Fruit fly (Drosophila melanogaster) whole organism, wandering third instar larva: Measurements from ENCODE around the gene Mpc1.
A peak's percentile ranks its signal among the peaks of the same experiment; 100 is the strongest.

Experiments
- Abd-B ChIP-seq: fragments of >200 bp; optimal IDR thresholded peaks from 2 replicates; lab custom pipeline; 2017; ENCODE audit warnings: missing biosample characterization, missing genetic modification characterization
- CG32264 ChIP-seq: fragments of 200-800 bp; sonication (Bioruptor generic); optimal IDR thresholded peaks from 2 replicates; lab custom pipeline; 2016; ENCODE audit warnings: missing biosample characterization, missing genetic modification characterization
- CG9705 ChIP-seq: fragments of 200-800 bp; sonication (Bioruptor generic); optimal IDR thresholded peaks from 2 replicates; lab custom pipeline; 2018; ENCODE audit warnings: missing biosample characterization, mild to moderate bottlenecking, missing genetic modification characterization
- CrebA ChIP-seq: fragments of 200-800 bp; sonication (Bioruptor generic); optimal IDR thresholded peaks from 2 replicates; lab custom pipeline; 2016; ENCODE audit warnings: missing biosample characterization, mild to moderate bottlenecking, missing genetic modification characterization, borderline replicate concordance
- Dfd ChIP-seq: fragments of >200 bp; optimal IDR thresholded peaks from 2 replicates; lab custom pipeline; 2017; ENCODE audit warnings: missing biosample characterization, missing genetic modification characterization
- Dif ChIP-seq: fragments of 200-275, 200-300 bp; sonication (Bioruptor generic); optimal IDR thresholded peaks from 2 replicates; lab custom pipeline; 2018; ENCODE audit warnings: missing biosample characterization, missing genetic modification characterization; ENCODE audit not compliant: partially characterized antibody
- GATAd ChIP-seq: sonication (Bioruptor generic); optimal IDR thresholded peaks from 2 replicates; lab custom pipeline; 2016; ENCODE audit warnings: missing biosample characterization, missing genetic modification characterization
- HLH106 ChIP-seq: fragments of 200-800 bp; optimal IDR thresholded peaks from 3 replicates; lab custom pipeline; 2019; ENCODE audit warnings: missing biosample characterization, mild to moderate bottlenecking, missing genetic modification characterization, moderate library complexity
- Hnf4 ChIP-seq: fragments of 200-800 bp; sonication (Bioruptor generic); optimal IDR thresholded peaks from 2 replicates; lab custom pipeline; 2016; ENCODE audit warnings: missing biosample characterization, mild to moderate bottlenecking, missing genetic modification characterization
- Hr78 ChIP-seq: fragments of >200 bp; optimal IDR thresholded peaks from 2 replicates; lab custom pipeline; 2017; ENCODE audit warnings: missing biosample characterization, missing genetic modification characterization
- Hr83 ChIP-seq: fragments of 200-300 bp; sonication (Bioruptor generic); optimal IDR thresholded peaks from 2 replicates; lab custom pipeline; 2016; ENCODE audit warnings: missing biosample characterization, mild to moderate bottlenecking, missing genetic modification characterization, moderate library complexity; ENCODE audit not compliant: poor library complexity, severe bottlenecking
- Jra ChIP-seq: sonication (Bioruptor generic); optimal IDR thresholded peaks from 2 replicates; lab custom pipeline; 2016; ENCODE audit warnings: missing biosample characterization, missing genetic modification characterization
- Mio ChIP-seq: sonication (Bioruptor generic); optimal IDR thresholded peaks from 2 replicates; lab custom pipeline; 2016; ENCODE audit warnings: missing biosample characterization, missing genetic modification characterization
- Myc ChIP-seq: fragments of >200 bp; optimal IDR thresholded peaks from 2 replicates; lab custom pipeline; 2017
- N ChIP-seq: fragments of >200 bp; optimal IDR thresholded peaks from 2 replicates; lab custom pipeline; 2018; ENCODE audit warnings: missing biosample characterization, missing external identifiers, missing genetic modification characterization
- OdsH ChIP-seq: fragments of 200-800 bp; sonication (Bioruptor generic); optimal IDR thresholded peaks from 2 replicates; lab custom pipeline; 2016; ENCODE audit warnings: missing biosample characterization, mild to moderate bottlenecking, missing genetic modification characterization
- Rel ChIP-seq, 2 experiments: fragments of 200-800 bp; sonication (Bioruptor generic) in 1 of 2; optimal IDR thresholded peaks; 2 replicates in 1 of 2; 3 replicates in 1 of 2; lab custom pipeline; 2016 to 2019; ENCODE audit warnings: mild to moderate bottlenecking in 2 of 2, missing biosample characterization in 2 of 2, missing genetic modification characterization in 2 of 2, moderate library complexity in 1 of 2
- Sp1 ChIP-seq: fragments of 200-800 bp; sonication (Bioruptor generic); optimal IDR thresholded peaks from 3 replicates; lab custom pipeline; 2019; ENCODE audit warnings: missing biosample characterization, mild to moderate bottlenecking, missing genetic modification characterization, moderate library complexity
- Vsx2 ChIP-seq: fragments of 200-300, 225-300 bp; sonication (Bioruptor generic); optimal IDR thresholded peaks from 2 replicates; lab custom pipeline; 2018; ENCODE audit warnings: missing biosample characterization, missing genetic modification characterization; ENCODE audit not compliant: partially characterized antibody
- br ChIP-seq: fragments of 200-800 bp; sonication (Bioruptor generic); optimal IDR thresholded peaks from 2 replicates; lab custom pipeline; 2016; ENCODE audit warnings: missing biosample characterization, missing genetic modification characterization
- brk ChIP-seq: fragments of 200-800 bp; sonication (Bioruptor generic); optimal IDR thresholded peaks from 2 replicates; lab custom pipeline; 2016; ENCODE audit warnings: missing biosample characterization, mild to moderate bottlenecking, missing genetic modification characterization
- dl ChIP-seq, 2 experiments: fragments of 175-275, 200-275 bp in 1 of 2; fragments of 200-275 bp in 1 of 2; sonication (Bioruptor generic); optimal IDR thresholded peaks; lab custom pipeline; 2018; ENCODE audit warnings: mild to moderate bottlenecking in 2 of 2, missing biosample characterization in 2 of 2, missing genetic modification characterization in 2 of 2, moderate library complexity in 2 of 2; ENCODE audit not compliant: partially characterized antibody in 2 of 2, insufficient read depth in 1 of 2
- dmrt93B ChIP-seq: fragments of 200-800 bp; sonication (Bioruptor generic); optimal IDR thresholded peaks from 2 replicates; lab custom pipeline; 2018; ENCODE audit warnings: missing biosample characterization, mild to moderate bottlenecking, missing genetic modification characterization
- dsf ChIP-seq: sonication (Bioruptor generic); optimal IDR thresholded peaks from 2 replicates; lab custom pipeline; 2016; ENCODE audit warnings: missing biosample characterization, missing genetic modification characterization, borderline replicate concordance
- ey ChIP-seq: fragments of 200-800 bp; sonication (Bioruptor generic); optimal IDR thresholded peaks from 2 replicates; lab custom pipeline; 2016; ENCODE audit warnings: missing biosample characterization, missing genetic modification characterization
- foxo ChIP-seq, 2 experiments: fragments of 200-800 bp; sonication (Bioruptor generic); optimal IDR thresholded peaks; 2 replicates in 1 of 2; 3 replicates in 1 of 2; lab custom pipeline; 2016 to 2017; ENCODE audit warnings: missing biosample characterization in 2 of 2, missing genetic modification characterization in 2 of 2
- fru ChIP-seq: fragments of 200-800 bp; sonication (Bioruptor generic); optimal IDR thresholded peaks from 3 replicates; lab custom pipeline; 2016; ENCODE audit warnings: missing biosample characterization, mild to moderate bottlenecking, missing genetic modification characterization
- h ChIP-seq: fragments of 200-800 bp; sonication (Bioruptor generic); optimal IDR thresholded peaks from 3 replicates; lab custom pipeline; 2016; ENCODE audit warnings: missing biosample characterization, mild to moderate bottlenecking, missing genetic modification characterization
- jim ChIP-seq: fragments of 175-275, 200-325 bp; sonication (Bioruptor generic); optimal IDR thresholded peaks from 2 replicates; lab custom pipeline; 2016; ENCODE audit warnings: missing biosample characterization, mild to moderate bottlenecking, missing genetic modification characterization
- lola ChIP-seq: fragments of >200 bp; optimal IDR thresholded peaks from 2 replicates; lab custom pipeline; 2017; ENCODE audit warnings: missing biosample characterization, missing genetic modification characterization
- pan ChIP-seq: fragments of >200 bp; optimal IDR thresholded peaks from 2 replicates; lab custom pipeline; 2017
- psq ChIP-seq: fragments of 200-800 bp; sonication (Bioruptor generic); optimal IDR thresholded peaks from 3 replicates; lab custom pipeline; 2017; ENCODE audit warnings: missing biosample characterization, mild to moderate bottlenecking, missing genetic modification characterization, moderate library complexity
- rgr ChIP-seq: fragments of 200-800 bp; sonication (Bioruptor generic); optimal IDR thresholded peaks from 3 replicates; lab custom pipeline; 2016; ENCODE audit warnings: missing biosample characterization, mild to moderate bottlenecking, missing genetic modification characterization
- sage ChIP-seq: fragments of 200-800 bp; sonication (Bioruptor generic); optimal IDR thresholded peaks from 2 replicates; lab custom pipeline; 2016; ENCODE audit warnings: missing biosample characterization, mild to moderate bottlenecking, missing genetic modification characterization
- sv ChIP-seq: fragments of 200-800 bp; sonication (Bioruptor generic); optimal IDR thresholded peaks from 3 replicates; lab custom pipeline; 2016; ENCODE audit warnings: missing biosample characterization, missing genetic modification characterization
- tai ChIP-seq: sonication (Bioruptor generic); optimal IDR thresholded peaks from 2 replicates; lab custom pipeline; 2016; ENCODE audit warnings: missing biosample characterization, missing genetic modification characterization
- usp ChIP-seq: fragments of >200 bp; optimal IDR thresholded peaks from 2 replicates; lab custom pipeline; 2017; ENCODE audit warnings: missing biosample characterization, missing genetic modification characterization
- woc ChIP-seq: sonication (Bioruptor generic); optimal IDR thresholded peaks from 2 replicates; lab custom pipeline; 2016; ENCODE audit warnings: missing biosample characterization, mild to moderate bottlenecking, missing genetic modification characterization

The Mpc1 gene

dm6 chr3R:18905921-18906878, 22.3 kb downstream of the Mpc1 start, which contains the start of gene EndoA:
Gene EndoA (plus strand): TSS chr3R:18906609.
- no peak for TF ChIP-seq usp
- no peak for TF ChIP-seq Mio
- peak; percentile 45 for TF ChIP-seq rgr (GFP tag; lab: Kevin White, UChicago)
- TF ChIP-seq sage (GFP tag; lab: Kevin White, UChicago) = peak; percentile 48
- peak; percentile 25 for TF ChIP-seq Jra (GFP tag; lab: Kevin White, UChicago)
- TF ChIP-seq foxo (GFP tag; optimal IDR thresholded peaks at IDR 0.05; lab: Kevin White, UChicago) = peak in 1 of 2 experiments; percentile 60
- no peak for TF ChIP-seq pan (lab: Kevin White, UChicago)
- TF ChIP-seq jim (GFP tag; lab: Kevin White, UChicago) = no peak
- TF ChIP-seq ey = peak; percentile 18
- TF ChIP-seq psq (GFP tag; lab: Kevin White, UChicago) = peak; percentile 35
- TF ChIP-seq OdsH = no peak
- no peak for TF ChIP-seq br (GFP tag; lab: Kevin White, UChicago)
- TF ChIP-seq CG9705 = no peak
- TF ChIP-seq dsf = no peak
- peak; percentile 32 for TF ChIP-seq h (GFP tag; lab: Kevin White, UChicago)
- no peak for TF ChIP-seq Hr78
- no peak for TF ChIP-seq Rel (GFP tag; optimal IDR thresholded peaks at IDR 0.05; lab: Kevin White, UChicago)
- TF ChIP-seq Rel (tag; optimal IDR thresholded peaks at IDR 0.05; lab: Kevin White, UChicago) = peak; percentile 47
- TF ChIP-seq tai (GFP tag; lab: Kevin White, UChicago) = no peak
- TF ChIP-seq Hr83 (GFP tag; lab: Kevin White, UChicago) = peak; percentile 75
- TF ChIP-seq Abd-B (GFP tag; lab: Kevin White, UChicago) = no peak
- peak; percentile 37 for TF ChIP-seq Sp1 (GFP tag; lab: Kevin White, UChicago)
- TF ChIP-seq GATAd (GFP tag; lab: Kevin White, UChicago) = no peak
- TF ChIP-seq lola (GFP tag; lab: Kevin White, UChicago) = no peak
- no peak for TF ChIP-seq Dfd
- TF ChIP-seq woc (GFP tag; lab: Kevin White, UChicago) = no peak
- TF ChIP-seq HLH106 (tag; lab: Kevin White, UChicago) = peak; percentile 53
- no peak for TF ChIP-seq CrebA (GFP tag; lab: Kevin White, UChicago)
- peak; percentile 17 for TF ChIP-seq dmrt93B (GFP tag; lab: Kevin White, UChicago)
- TF ChIP-seq Vsx2 = no peak
- no peak for TF ChIP-seq brk
- peak; percentile 18 for TF ChIP-seq Dif (GFP tag; lab: Kevin White, UChicago)
- no peak for TF ChIP-seq N
- peak; percentile 48 for TF ChIP-seq Hnf4 (GFP tag; lab: Kevin White, UChicago)
- peak; percentile 21 for TF ChIP-seq fru (GFP tag; lab: Kevin White, UChicago)
- TF ChIP-seq sv = no peak
- TF ChIP-seq CG32264 (GFP tag; lab: Kevin White, UChicago) = no peak
- no peak for TF ChIP-seq dl (GFP tag; optimal IDR thresholded peaks at IDR 0.05; lab: Kevin White, UChicago; ENCODE audit: insufficient read depth in 1 of 2, partially characterized antibody in 2 of 2)
- no peak for TF ChIP-seq Myc (lab: Kevin White, UChicago)

DNA sequence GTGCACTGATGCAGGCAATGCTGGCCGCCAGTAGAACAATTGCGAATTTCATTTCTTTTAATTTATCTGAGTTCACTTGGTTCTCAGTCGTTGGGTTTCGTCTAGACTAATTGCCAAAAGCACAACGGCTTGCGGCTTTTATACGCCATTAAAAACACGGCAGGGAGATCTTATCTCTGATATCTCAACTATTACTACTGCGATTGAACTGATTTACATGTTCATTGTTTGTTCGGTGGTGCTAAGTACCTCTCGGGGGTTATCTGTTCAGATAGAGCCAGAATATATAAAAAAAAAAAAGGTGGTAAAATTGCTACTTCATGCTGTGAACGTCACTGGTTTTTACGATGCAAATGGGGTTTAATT, 22.9 kb downstream of the Mpc1 start, which contains the start of gene CG14292:
Gene CG14292, minus strand, starts transcription at position 101 of the 366 bp plus-strand sequence.
- TF ChIP-seq psq (GFP tag; lab: Kevin White, UChicago) (no peak), Hr78 (no peak), br (GFP tag; lab: Kevin White, UChicago) (no peak), h (GFP tag; lab: Kevin White, UChicago) (no peak), brk (no peak), N (no peak), Hr83 (GFP tag; lab: Kevin White, UChicago) (no peak), jim (GFP tag; lab: Kevin White, UChicago) (no peak), Abd-B (GFP tag; lab: Kevin White, UChicago) (no peak)
